Fruit fly (Drosophila melanogaster): ENCODE data around the gene CG10877.

The CG10877 gene

dm6 chr3R:20551487-20552079 lies 12.3 kb downstream of the CG10877 start:
- TF ChIP-seq CG12605 (GFP tag; IDR thresholded peaks at IDR 0.05): peak; percentile 37; the same call in 1 of the 2 replicates
- TF ChIP-seq CG4496 (GFP tag; IDR thresholded peaks at IDR 0.05): no peak
- TF ChIP-seq CG15710 (tag; optimal IDR thresholded peaks at IDR 0.05): no peak
- no peak for TF ChIP-seq CG32121 (GFP tag; IDR thresholded peaks at IDR 0.05)
- TF ChIP-seq CG17806 (tag; optimal IDR thresholded peaks at IDR 0.05): no peak

dm6 chr3R:20550632-20551486 lies 13.0 kb downstream of the CG10877 start:
- TF ChIP-seq Pif1B (GFP tag; optimal IDR thresholded peaks at IDR 0.05): peak; percentile 64
- peak; percentile 33 for TF ChIP-seq CG8301 (tag; optimal IDR thresholded peaks at IDR 0.05)
- TF ChIP-seq CG13204 (GFP tag; optimal IDR thresholded peaks at IDR 0.05): peak; percentile 60
- peak; percentile 72 for TF ChIP-seq CG32121 (GFP tag; IDR thresholded peaks at IDR 0.05)
- TF ChIP-seq Pif1A (GFP tag; optimal IDR thresholded peaks at IDR 0.05): peak; percentile 38
- TF ChIP-seq CG4496 (GFP tag; IDR thresholded peaks at IDR 0.05): peak; percentile 73; the same call in 2 of the 3 replicates
- peak; percentile 6 for TF ChIP-seq CG17806 (tag; optimal IDR thresholded peaks at IDR 0.05)
- no peak for TF ChIP-seq CG10348 (GFP tag; IDR thresholded peaks at IDR 0.05)
- TF ChIP-seq rn (GFP tag; IDR thresholded peaks at IDR 0.05): no peak
- no peak for TF ChIP-seq CG9948 (tag; optimal IDR thresholded peaks at IDR 0.05)
- peak; percentile 69 for TF ChIP-seq CG12605 (GFP tag; IDR thresholded peaks at IDR 0.05)
- no peak for TF ChIP-seq EcR (GFP tag; optimal IDR thresholded peaks at IDR 0.05)
- TF ChIP-seq Snoo (tag; optimal IDR thresholded peaks at IDR 0.05): peak; percentile 27
- TF ChIP-seq CG15710 (tag; optimal IDR thresholded peaks at IDR 0.05): peak; percentile 13
- peak; percentile 55 for TF ChIP-seq Ets98B (GFP tag; IDR thresholded peaks at IDR 0.05)
- TF ChIP-seq CG14655 (GFP tag; optimal IDR thresholded peaks at IDR 0.05): peak; percentile 28
- TF ChIP-seq CG34367 (tag; optimal IDR thresholded peaks at IDR 0.05): peak; percentile 14
- peak; percentile 63; the same call in 2 of the 3 replicates for TF ChIP-seq fd96Ca (GFP tag; IDR thresholded peaks at IDR 0.05)
- TF ChIP-seq gl (tag; optimal IDR thresholded peaks at IDR 0.05): peak; percentile 59
- TF ChIP-seq D1 (tag; optimal IDR thresholded peaks at IDR 0.05): no peak
- TF ChIP-seq CG8159 (tag; optimal IDR thresholded peaks at IDR 0.05): no peak

dm6 chr3R:20549855-20550603 lies 13.8 kb downstream of the CG10877 start:
- TF ChIP-seq CG13204 (GFP tag; optimal IDR thresholded peaks at IDR 0.05) (peak; percentile 60), CG12605 (GFP tag; IDR thresholded peaks at IDR 0.05) (peak; percentile 73), Snoo (tag; optimal IDR thresholded peaks at IDR 0.05) (peak; percentile 86), rn (GFP tag; IDR thresholded peaks at IDR 0.05) (peak; percentile 45; the same call in 1 of the 2 replicates), CG4496 (GFP tag; IDR thresholded peaks at IDR 0.05) (peak; percentile 91), Ets98B (GFP tag; IDR thresholded peaks at IDR 0.05) (peak; percentile 74; the same call in 1 of the 2 replicates), CG10348 (GFP tag; IDR thresholded peaks at IDR 0.05) (no peak), Pif1B (GFP tag; optimal IDR thresholded peaks at IDR 0.05) (peak; percentile 86), CG9948 (tag; optimal IDR thresholded peaks at IDR 0.05) (peak; percentile 88), CG8301 (tag; optimal IDR thresholded peaks at IDR 0.05) (peak; percentile 79), CG8159 (tag; optimal IDR thresholded peaks at IDR 0.05) (peak; percentile 93), CG34367 (tag; optimal IDR thresholded peaks at IDR 0.05) (peak; percentile 79), gl (tag; optimal IDR thresholded peaks at IDR 0.05) (peak; percentile 61), EcR (GFP tag; optimal IDR thresholded peaks at IDR 0.05) (peak; percentile 76), fd96Ca (GFP tag; IDR thresholded peaks at IDR 0.05) (peak; percentile 87), CG17806 (tag; optimal IDR thresholded peaks at IDR 0.05) (peak; percentile 87), Pif1A (GFP tag; optimal IDR thresholded peaks at IDR 0.05) (peak; percentile 85), D1 (tag; optimal IDR thresholded peaks at IDR 0.05) (no peak), CG32121 (GFP tag; IDR thresholded peaks at IDR 0.05) (peak; percentile 85), CG15710 (tag; optimal IDR thresholded peaks at IDR 0.05) (peak; percentile 91), CG14655 (GFP tag; optimal IDR thresholded peaks at IDR 0.05) (peak; percentile 90)

- no peak for TF ChIP-seq CG10348 (GFP tag; IDR thresholded peaks at IDR 0.05)
- peak; percentile 55; the same call in 2 of the 3 replicates for TF ChIP-seq fd96Ca (GFP tag; IDR thresholded peaks at IDR 0.05)
- TF ChIP-seq Ets98B (GFP tag; IDR thresholded peaks at IDR 0.05): peak; percentile 60
- TF ChIP-seq CG32121 (GFP tag; IDR thresholded peaks at IDR 0.05): 0 out of 2 replicates have a peak, but pooled peaks have one; percentile 36
- peak; percentile 86 for TF ChIP-seq EcR (GFP tag; optimal IDR thresholded peaks at IDR 0.05)
- no peak for TF ChIP-seq CG17806 (tag; optimal IDR thresholded peaks at IDR 0.05)
- TF ChIP-seq CG12605 (GFP tag; IDR thresholded peaks at IDR 0.05): 0 out of 2 replicates have a peak, but pooled peaks have one; percentile 22
- TF ChIP-seq CG4496 (GFP tag; IDR thresholded peaks at IDR 0.05): 0 out of 3 replicates have a peak, but pooled peaks have one; percentile 31
These were observed 14.6 kb downstream of the CG10877 start for dm6 chr3R:20549017-20549854.
